Worm (Caenorhabditis elegans) whole organism, early embryonic: ENCODE results near the gene cdd-2.
"Not testable (repeated sequence)": the region's sequence is repeated elsewhere in the genome, so short reads cannot be mapped to it uniquely, and the experiment has no call there.

Experiments
- B0310.2 ChIP-seq: sonication (generic microtip); optimal IDR thresholded peaks from 2 replicates; lab custom pipeline; 2016; ENCODE audit warnings: mild to moderate bottlenecking, missing genetic modification characterization, missing compliant biosample characterization
- F13C5.2 ChIP-seq: sonication (generic microtip); optimal IDR thresholded peaks from 2 replicates; lab custom pipeline; 2017; ENCODE audit warnings: mild to moderate bottlenecking, missing genetic modification characterization, inconsistent platforms, missing compliant biosample characterization
- aly-1 ChIP-seq: sonication (generic microtip); optimal IDR thresholded peaks from 2 replicates; lab custom pipeline; 2016; ENCODE audit warnings: missing genetic modification characterization, missing compliant biosample characterization
- ama-1 ChIP-seq: fragments of 150-350 bp; optimal IDR thresholded peaks from 2 replicates; lab custom pipeline; 2014
- ceh-13 ChIP-seq: fragments of 200-800 bp; sonication (Bioruptor generic); optimal IDR thresholded peaks from 2 replicates; lab custom pipeline; 2018; ENCODE audit warnings: mild to moderate bottlenecking, missing genetic modification characterization, missing compliant biosample characterization
- ceh-36 ChIP-seq: sonication (generic microtip); optimal IDR thresholded peaks from 2 replicates; lab custom pipeline; 2016; ENCODE audit warnings: missing genetic modification characterization, inconsistent platforms, missing compliant biosample characterization
- ets-7 ChIP-seq: sonication (generic microtip); optimal IDR thresholded peaks from 2 replicates; lab custom pipeline; 2016; ENCODE audit warnings: missing genotype, missing genetic modification characterization, missing compliant biosample characterization
- flt-1 ChIP-seq: fragments of 200-800 bp; sonication (Bioruptor generic); IDR thresholded peaks from 2 replicates; pipeline ENCODE4 v1.3.6; 2022; ENCODE audit warnings: missing genetic modification characterization, missing compliant biosample characterization
- hmbx-1 ChIP-seq: sonication (generic microtip); optimal IDR thresholded peaks from 2 replicates; lab custom pipeline; 2016; ENCODE audit warnings: mild to moderate bottlenecking, missing genetic modification characterization, missing compliant biosample characterization
- hmg-4 ChIP-seq: fragments of 200-800 bp; sonication (Bioruptor generic); optimal IDR thresholded peaks from 2 replicates; lab custom pipeline; 2018; ENCODE audit warnings: mild to moderate bottlenecking, missing genetic modification characterization, missing compliant biosample characterization
- hnd-1 ChIP-seq: sonication (generic microtip); optimal IDR thresholded peaks from 2 replicates; lab custom pipeline; 2016; ENCODE audit warnings: missing genetic modification characterization, missing compliant biosample characterization
- pes-1 ChIP-seq: fragments of 200-800 bp; sonication (Bioruptor generic); IDR thresholded peaks from 2 replicates; pipeline ENCODE4 v1.3.6; 2022; ENCODE audit warnings: missing genetic modification reagents, missing genetic modification characterization, missing compliant biosample characterization
- scrt-1 ChIP-seq: fragments of 200-800 bp; sonication (Bioruptor generic); IDR thresholded peaks from 2 replicates; pipeline ENCODE4 v1.3.6; 2022; ENCODE audit warnings: missing genetic modification characterization, missing compliant biosample characterization
- sea-1 ChIP-seq: fragments of 200-800 bp; sonication (Bioruptor generic); conservative IDR thresholded peaks from 2 replicates; pipeline ENCODE4 v1.3.6; 2022; ENCODE audit warnings: missing genetic modification characterization, missing compliant biosample characterization
- tbx-11 ChIP-seq: fragments of 200-800 bp; sonication (Bioruptor generic); IDR thresholded peaks from 2 replicates; pipeline ENCODE4 v1.3.6; 2022; ENCODE audit warnings: missing genetic modification characterization, missing compliant biosample characterization
- tbx-37 ChIP-seq: fragments of 200-800 bp; sonication (Bioruptor generic); conservative IDR thresholded peaks from 2 replicates; pipeline ENCODE4 v1.3.6; 2022; ENCODE audit warnings: missing genetic modification reagents, missing genetic modification characterization, missing compliant biosample characterization
- tra-4 ChIP-seq: sonication (generic microtip); optimal IDR thresholded peaks from 2 replicates; lab custom pipeline; 2017; ENCODE audit warnings: missing genetic modification characterization, missing compliant biosample characterization

cdd-2 gene

ce11 chrIV:7575147-7575768 lies 27.6 kb upstream of the cdd-2 start, which contains the start of gene cec-4:
Gene cec-4 (plus strand): TSS chrIV:7575718.
- TF ChIP-seq hmbx-1 (tag; lab: Kevin White, UChicago) (no peak), hmg-4 (GFP tag; lab: Kevin White, UChicago) (no peak), ama-1 (peak; percentile 52), tbx-37 (no peak)

ce11 chrIV:7573944-7574343 lies 26.3 kb upstream of the cdd-2 start:
- TF ChIP-seq ama-1, result peak; percentile 5
- peak; percentile 95 for TF ChIP-seq scrt-1
- TF ChIP-seq aly-1 (tag; lab: Kevin White, UChicago), result peak; percentile 95
- TF ChIP-seq tbx-11 (GFP tag; lab: Robert Waterston, UW), result peak; percentile 92
- peak; percentile 96 for TF ChIP-seq pes-1 (GFP tag; lab: Robert Waterston, UW)
- peak; percentile 84 for TF ChIP-seq hmbx-1 (tag; lab: Kevin White, UChicago)
- peak; percentile 94 for TF ChIP-seq B0310.2
- TF ChIP-seq tra-4 (tag; lab: Kevin White, UChicago), result peak; percentile 96
- peak; percentile 97 for TF ChIP-seq flt-1
- peak; percentile 96 for TF ChIP-seq ceh-36
- TF ChIP-seq tbx-37, result peak; percentile 97
- peak; percentile 90 for TF ChIP-seq ets-7
- peak; percentile 97 for TF ChIP-seq sea-1 (GFP tag; lab: Robert Waterston, UW)
- peak; percentile 96 for TF ChIP-seq hnd-1 (tag; lab: Kevin White, UChicago)
- TF ChIP-seq hmg-4 (GFP tag; lab: Kevin White, UChicago), result peak; percentile 99
- peak; percentile 95 for TF ChIP-seq F13C5.2
- TF ChIP-seq ceh-13 (GFP tag; lab: Kevin White, UChicago), result peak; percentile 87

- TF ChIP-seq ceh-13 (GFP tag; lab: Kevin White, UChicago) (no peak), ama-1 (no peak), F13C5.2 (no peak), hnd-1 (tag; lab: Kevin White, UChicago) (no peak), aly-1 (tag; lab: Kevin White, UChicago) (no peak), ceh-36 (no peak), B0310.2 (no peak), ets-7 (no peak), hmg-4 (GFP tag; lab: Kevin White, UChicago) (no peak), pes-1 (GFP tag; lab: Robert Waterston, UW) (no peak), sea-1 (GFP tag; lab: Robert Waterston, UW) (no peak), tbx-37 (no peak), scrt-1 (no peak)
Measured at ce11 chrIV:7568593-7568992, 20.9 kb upstream of the cdd-2 start, which contains the start of gene clec-180. Gene clec-180 (plus strand): TSS chrIV:7568893.

ce11 chrIV:7567557-7568010 lies 19.9 kb upstream of the cdd-2 start, which contains the start of gene F32E10.8:
Gene F32E10.8 (plus strand): TSS chrIV:7567607.
- TF ChIP-seq ama-1 (no peak), ets-7 (no peak), hmg-4 (GFP tag; lab: Kevin White, UChicago) (no peak), scrt-1 (no peak), ceh-13 (GFP tag; lab: Kevin White, UChicago) (no peak), pes-1 (GFP tag; lab: Robert Waterston, UW) (no peak), sea-1 (GFP tag; lab: Robert Waterston, UW) (no peak), flt-1 (no peak), F13C5.2 (no peak), B0310.2 (no peak), ceh-36 (no peak)

ce11 chrIV:7563850-7564249 lies 16.2 kb upstream of the cdd-2 start, which contains the start of gene F32E10.9:
Gene F32E10.9 (minus strand): TSS chrIV:7563950.
- TF ChIP-seq flt-1; tra-4 (tag; lab: Kevin White, UChicago); hmg-4 (GFP tag; lab: Kevin White, UChicago): not testable (repeated sequence)

ce11 chrIV:7561614-7562142 lies 14.0 kb upstream of the cdd-2 start, which contains the start of gene ima-3:
Gene ima-3 (minus strand): TSS chrIV:7561664.
- no peak for TF ChIP-seq pes-1 (GFP tag; lab: Robert Waterston, UW)
- TF ChIP-seq hnd-1 (tag; lab: Kevin White, UChicago), result no peak
- no peak for TF ChIP-seq tbx-11 (GFP tag; lab: Robert Waterston, UW)
- 0 out of 2 replicates have a peak, but pooled peaks have one; percentile 21 for TF ChIP-seq tbx-37
- TF ChIP-seq F13C5.2, result no peak

- TF ChIP-seq B0310.2 (no peak), pes-1 (GFP tag; lab: Robert Waterston, UW) (no peak), scrt-1 (no peak), aly-1 (tag; lab: Kevin White, UChicago) (no peak), ets-7 (no peak), ceh-36 (no peak), tbx-11 (GFP tag; lab: Robert Waterston, UW) (no peak), hnd-1 (tag; lab: Kevin White, UChicago) (no peak)
Measured at ce11 chrIV:7559237-7559636, 11.5 kb upstream of the cdd-2 start.

- TF ChIP-seq hmg-4 (GFP tag; lab: Kevin White, UChicago), result no peak
- TF ChIP-seq scrt-1, result no peak
- no peak for TF ChIP-seq ama-1
- no peak for TF ChIP-seq ceh-13 (GFP tag; lab: Kevin White, UChicago)
- no peak for TF ChIP-seq aly-1 (tag; lab: Kevin White, UChicago)
- TF ChIP-seq tbx-11 (GFP tag; lab: Robert Waterston, UW), result no peak
- TF ChIP-seq pes-1 (GFP tag; lab: Robert Waterston, UW), result no peak
- no peak for TF ChIP-seq flt-1
- TF ChIP-seq tbx-37, result no peak
Measured at ce11 chrIV:7558653-7559052, 11.0 kb upstream of the cdd-2 start.
